Fruit fly (Drosophila melanogaster) whole organism, embryonic: ENCODE results near the gene bmm.
A peak's percentile ranks its signal among the peaks of the same experiment; 100 is the strongest.

Source experiments
- Aef1 ChIP-seq: fragments of 200-800 bp; sonication (Bioruptor generic); IDR thresholded peaks from 3 replicates; pipeline ENCODE4 v1.3.6; 2022; ENCODE audit warnings: missing biosample characterization, missing genetic modification characterization
- B-H1 ChIP-seq: fragments of 200-800 bp; sonication (Bioruptor generic); IDR thresholded peaks from 3 replicates; pipeline ENCODE4 v1.3.6; 2022; ENCODE audit warnings: missing biosample characterization, missing genetic modification characterization
- CG10209 ChIP-seq: fragments of 200-800 bp; sonication (Bioruptor generic); optimal IDR thresholded peaks from 3 replicates; lab custom pipeline; 2017; ENCODE audit warnings: missing biosample characterization, mild to moderate bottlenecking, missing genetic modification characterization, missing genetic modification reagents
- CG10462 ChIP-seq: fragments of 200-800 bp; sonication (Bioruptor generic); optimal IDR thresholded peaks from 2 replicates; lab custom pipeline; 2016; ENCODE audit warnings: missing biosample characterization, missing genetic modification characterization
- CG11456 ChIP-seq: fragments of 200-800 bp; sonication (Bioruptor generic); IDR thresholded peaks from 3 replicates; pipeline ENCODE4 v1.3.6; 2022; ENCODE audit warnings: missing biosample characterization, missing genetic modification characterization
- CG11504 ChIP-seq: fragments of 200-800 bp; sonication (Bioruptor generic); optimal IDR thresholded peaks from 3 replicates; lab custom pipeline; 2019; ENCODE audit warnings: missing biosample characterization, mild to moderate bottlenecking, missing genetic modification characterization, moderate library complexity
- CG11723 ChIP-seq: fragments of 200-800 bp; sonication (Bioruptor generic); optimal IDR thresholded peaks from 2 replicates; lab custom pipeline; 2017; ENCODE audit warnings: missing biosample characterization, mild to moderate bottlenecking, missing genetic modification characterization
- CG12236 ChIP-seq: fragments of 200-800 bp; sonication (Bioruptor generic); optimal IDR thresholded peaks from 2 replicates; lab custom pipeline; 2016; ENCODE audit warnings: missing biosample characterization, missing genetic modification characterization
- CG12659 ChIP-seq: fragments of 200-800 bp; sonication (Bioruptor generic); optimal IDR thresholded peaks from 3 replicates; lab custom pipeline; 2017; ENCODE audit warnings: mild to moderate bottlenecking, missing biosample characterization, missing genetic modification reagents, missing genetic modification characterization
- CG14441 ChIP-seq: fragments of 200-800 bp; sonication (Bioruptor generic); IDR thresholded peaks from 2 replicates; pipeline ENCODE4 v1.3.6; 2022; ENCODE audit warnings: missing biosample characterization, missing genetic modification characterization
- CG14667 ChIP-seq: fragments of 200-800 bp; sonication (Bioruptor generic); IDR thresholded peaks from 2 replicates; pipeline ENCODE4 v1.3.6; 2022; ENCODE audit warnings: missing biosample characterization, missing genetic modification characterization
- CG15269 ChIP-seq: fragments of 200-800 bp; sonication (Bioruptor generic); optimal IDR thresholded peaks from 2 replicates; lab custom pipeline; 2018; ENCODE audit warnings: missing biosample characterization, mild to moderate bottlenecking, missing genetic modification characterization, moderate library complexity
- CG17361 ChIP-seq: fragments of 200-800 bp; sonication (Bioruptor generic); IDR thresholded peaks from 3 replicates; pipeline ENCODE4 v1.3.6; 2022; ENCODE audit warnings: missing biosample characterization, missing genetic modification characterization
- CG18764 ChIP-seq: fragments of 200-800 bp; sonication (Bioruptor generic); optimal IDR thresholded peaks from 3 replicates; lab custom pipeline; 2016; ENCODE audit warnings: missing biosample characterization, missing genetic modification characterization
- CG30403 ChIP-seq: fragments of 200-800 bp; sonication (Bioruptor generic); optimal IDR thresholded peaks from 3 replicates; lab custom pipeline; 2016; ENCODE audit warnings: missing biosample characterization, missing genetic modification characterization
- CG31388 ChIP-seq: fragments of 200-800 bp; sonication (Bioruptor generic); optimal IDR thresholded peaks from 2 replicates; lab custom pipeline; 2016; ENCODE audit warnings: missing biosample characterization, missing genetic modification characterization
- CG3995 ChIP-seq: fragments of 200-800 bp; sonication (Bioruptor generic); optimal IDR thresholded peaks from 3 replicates; lab custom pipeline; 2016; ENCODE audit warnings: missing biosample characterization, missing genetic modification characterization
- CG4730 ChIP-seq: fragments of 200-800 bp; sonication (Bioruptor generic); IDR thresholded peaks from 2 replicates; pipeline ENCODE4 v1.3.6; 2022; ENCODE audit warnings: missing biosample characterization, missing genetic modification characterization
- CG6272 ChIP-seq: fragments of 200-800 bp; sonication (Bioruptor generic); IDR thresholded peaks from 2 replicates; pipeline ENCODE4 v1.3.6; 2022; ENCODE audit warnings: missing biosample characterization, missing genetic modification characterization
- CG6689 ChIP-seq: fragments of 200-800 bp; sonication (Bioruptor generic); IDR thresholded peaks from 2 replicates; pipeline ENCODE4 v1.3.6; 2022; ENCODE audit warnings: missing biosample characterization, missing genetic modification characterization
- CG8388 ChIP-seq: fragments of 200-800 bp; sonication (Bioruptor generic); optimal IDR thresholded peaks from 2 replicates; lab custom pipeline; 2019; ENCODE audit warnings: missing biosample characterization, mild to moderate bottlenecking, missing genetic modification characterization, moderate library complexity
- CG8765 ChIP-seq: fragments of 200-800 bp; sonication (Bioruptor generic); IDR thresholded peaks from 2 replicates; pipeline ENCODE4 v1.3.6; 2022; ENCODE audit warnings: missing biosample characterization, missing genetic modification characterization
- CG9932 ChIP-seq: fragments of 200-800 bp; sonication (Bioruptor generic); IDR thresholded peaks from 2 replicates; pipeline ENCODE4 v1.3.6; 2022; ENCODE audit warnings: missing biosample characterization, missing genetic modification characterization
- CHES-1-like ChIP-seq: fragments of 200-800 bp; sonication (Bioruptor generic); optimal IDR thresholded peaks from 2 replicates; lab custom pipeline; 2016; ENCODE audit warnings: missing biosample characterization, missing genetic modification characterization
- CoRest ChIP-seq: fragments of 200-800 bp; sonication (Bioruptor generic); optimal IDR thresholded peaks from 3 replicates; lab custom pipeline; 2018; ENCODE audit warnings: missing biosample characterization, mild to moderate bottlenecking, missing genetic modification characterization, moderate library complexity
- Dp ChIP-seq: fragments of 200-800 bp; sonication (Bioruptor generic); optimal IDR thresholded peaks from 2 replicates; lab custom pipeline; 2018; ENCODE audit warnings: missing biosample characterization, mild to moderate bottlenecking, missing genetic modification characterization, moderate library complexity
- E2f1 ChIP-seq: fragments of 200-800 bp; sonication (Bioruptor generic); IDR thresholded peaks from 2 replicates; pipeline ENCODE4 v1.3.6; 2022; ENCODE audit warnings: missing biosample characterization, missing genetic modification characterization
- E2f2 ChIP-seq: fragments of 200-800 bp; sonication (Bioruptor generic); IDR thresholded peaks from 2 replicates; pipeline ENCODE4 v1.3.6; 2022; ENCODE audit warnings: missing biosample characterization, missing genetic modification characterization
- Fer3 ChIP-seq: fragments of 200-800 bp; sonication (Bioruptor generic); optimal IDR thresholded peaks from 2 replicates; lab custom pipeline; 2018; ENCODE audit warnings: missing biosample characterization, mild to moderate bottlenecking, missing genetic modification characterization, moderate library complexity
- GATAe ChIP-seq: fragments of 200-800 bp; sonication (Bioruptor generic); conservative IDR thresholded peaks from 2 replicates; pipeline ENCODE4 v1.3.6; 2022; ENCODE audit warnings: missing biosample characterization, missing genetic modification characterization
- HLHmδ ChIP-seq: fragments of 200-800 bp; sonication (Bioruptor generic); optimal IDR thresholded peaks from 2 replicates; lab custom pipeline; 2018; ENCODE audit warnings: missing biosample characterization, mild to moderate bottlenecking, missing genetic modification characterization, moderate library complexity
- Hand ChIP-seq: fragments of 200-800 bp; sonication (Bioruptor generic); optimal IDR thresholded peaks from 2 replicates; lab custom pipeline; 2017; ENCODE audit warnings: mild to moderate bottlenecking, missing biosample characterization, missing genetic modification reagents, missing genetic modification characterization
- Neu2 ChIP-seq: fragments of 200-800 bp; sonication (Bioruptor generic); optimal IDR thresholded peaks from 3 replicates; lab custom pipeline; 2016; ENCODE audit warnings: missing biosample characterization, missing genetic modification characterization, borderline replicate concordance
- Nf-YB ChIP-seq: fragments of 200-800 bp; sonication (Bioruptor generic); optimal IDR thresholded peaks from 3 replicates; lab custom pipeline; 2019; ENCODE audit warnings: missing biosample characterization, mild to moderate bottlenecking, missing genetic modification characterization, moderate library complexity
- Poxn ChIP-seq: fragments of 200-800 bp; sonication (Bioruptor generic); IDR thresholded peaks from 2 replicates; pipeline ENCODE4 v1.3.6; 2022; ENCODE audit warnings: missing biosample characterization, missing genetic modification characterization
- Vsx1 ChIP-seq: fragments of 200-800 bp; sonication (Bioruptor generic); optimal IDR thresholded peaks from 2 replicates; lab custom pipeline; 2017; ENCODE audit warnings: missing biosample characterization, mild to moderate bottlenecking, missing genetic modification characterization, missing genetic modification reagents
- al ChIP-seq: fragments of 200-800 bp; sonication (Bioruptor generic); IDR thresholded peaks from 2 replicates; pipeline ENCODE4 v1.3.6; 2022; ENCODE audit warnings: missing biosample characterization, missing genetic modification characterization
- az2 ChIP-seq: fragments of 200-800 bp; sonication (Bioruptor generic); optimal IDR thresholded peaks from 3 replicates; lab custom pipeline; 2016; ENCODE audit warnings: missing biosample characterization, missing genetic modification characterization
- bbx ChIP-seq: fragments of 200-800 bp; sonication (Bioruptor generic); IDR thresholded peaks from 2 replicates; pipeline ENCODE4 v1.3.6; 2022; ENCODE audit warnings: missing biosample characterization, missing genetic modification characterization; ENCODE audit not compliant: partially characterized antibody
- croc ChIP-seq: fragments of 200-800 bp; sonication (Bioruptor generic); conservative IDR thresholded peaks from 3 replicates; pipeline ENCODE4 v1.3.6; 2022; ENCODE audit warnings: missing biosample characterization, missing genetic modification characterization
- fd64A ChIP-seq: fragments of 200-800 bp; sonication (Bioruptor generic); optimal IDR thresholded peaks from 3 replicates; lab custom pipeline; 2018; ENCODE audit warnings: missing biosample characterization, mild to moderate bottlenecking, missing genetic modification characterization
- gro ChIP-seq: fragments of 200-800 bp; sonication (Bioruptor generic); optimal IDR thresholded peaks from 2 replicates; lab custom pipeline; 2016; ENCODE audit warnings: missing biosample characterization, missing genetic modification characterization
- hb ChIP-seq: fragments of 200-800 bp; sonication (Bioruptor generic); IDR thresholded peaks from 3 replicates; pipeline ENCODE4 v1.3.6; 2022; ENCODE audit warnings: missing biosample characterization, missing genetic modification characterization; ENCODE audit not compliant: partially characterized antibody
- ken ChIP-seq: fragments of 200-800 bp; sonication (Bioruptor generic); IDR thresholded peaks from 3 replicates; pipeline ENCODE4 v1.3.6; 2022; ENCODE audit warnings: missing biosample characterization, missing genetic modification characterization
- org-1 ChIP-seq: fragments of 200-800 bp; sonication (Bioruptor generic); optimal IDR thresholded peaks from 2 replicates; lab custom pipeline; 2017; ENCODE audit warnings: missing biosample characterization, missing genetic modification characterization
- sr ChIP-seq: fragments of 200-800 bp; sonication (Bioruptor generic); IDR thresholded peaks from 3 replicates; pipeline ENCODE4 v1.3.6; 2022; ENCODE audit warnings: missing biosample characterization, missing genetic modification characterization
- trem ChIP-seq: fragments of 200-800 bp; optimal IDR thresholded peaks from 3 replicates; lab custom pipeline; 2019; ENCODE audit warnings: missing biosample characterization, mild to moderate bottlenecking, missing genetic modification characterization, moderate library complexity
- usp ChIP-seq: fragments of >200 bp; optimal IDR thresholded peaks from 2 replicates; lab custom pipeline; 2017; ENCODE audit warnings: missing biosample characterization, missing genetic modification characterization
- yki ChIP-seq: fragments of >200 bp; optimal IDR thresholded peaks from 3 replicates; lab custom pipeline; 2018
- zen ChIP-seq: fragments of 200-800 bp; sonication (Bioruptor generic); optimal IDR thresholded peaks from 3 replicates; lab custom pipeline; 2018; ENCODE audit warnings: missing biosample characterization, mild to moderate bottlenecking, missing genetic modification characterization, moderate library complexity

Gene bmm

dm6 chr3L:14757464-14758384 lies 28.5 kb downstream of the bmm start, which contains the start of gene CG42507 (continued):
- no peak for TF ChIP-seq E2f2 (GFP tag; lab: Robert Waterston, UW)
- TF ChIP-seq CG17361 (GFP tag; lab: Robert Waterston, UW) = no peak
- TF ChIP-seq CG8765 (GFP tag; lab: Robert Waterston, UW) = no peak
- TF ChIP-seq HLHmδ (GFP tag; lab: Kevin White, UChicago) = peak; percentile 82
- no peak for TF ChIP-seq croc (GFP tag; lab: Robert Waterston, UW)
- TF ChIP-seq CG9932 (GFP tag; lab: Robert Waterston, UW) = peak; percentile 49
- TF ChIP-seq al (GFP tag; lab: Robert Waterston, UW) = no peak
- TF ChIP-seq ken (GFP tag; lab: Robert Waterston, UW) = peak; percentile 18; the same call in 1 of the 3 replicates
- peak; percentile 44 for TF ChIP-seq CHES-1-like (GFP tag; lab: Kevin White, UChicago)
- no peak for TF ChIP-seq CG6272 (GFP tag; lab: Robert Waterston, UW)
- peak; percentile 9; the same call in 1 of the 3 replicates for TF ChIP-seq sr
- 0 out of 2 replicates have a peak, but pooled peaks have one; percentile 8 for TF ChIP-seq bbx (GFP tag; lab: Robert Waterston, UW)
- TF ChIP-seq yki (lab: Kevin White, UChicago) = no peak
- peak; percentile 2 for TF ChIP-seq CoRest
- no peak for TF ChIP-seq CG30403 (GFP tag; lab: Kevin White, UChicago)
- no peak for TF ChIP-seq CG3995
- TF ChIP-seq fd64A (GFP tag; lab: Kevin White, UChicago) = peak; percentile 67
- no peak for TF ChIP-seq CG11456 (GFP tag; lab: Robert Waterston, UW)
- no peak for TF ChIP-seq Vsx1 (GFP tag; lab: Kevin White, UChicago)
- TF ChIP-seq usp (GFP tag; lab: Kevin White, UChicago) = no peak
- peak; percentile 5 for TF ChIP-seq Nf-YB (GFP tag; lab: Kevin White, UChicago)
- TF ChIP-seq CG6689 (GFP tag; lab: Robert Waterston, UW) = peak; percentile 59
- TF ChIP-seq CG10462 (GFP tag; lab: Kevin White, UChicago) = no peak
- peak; percentile 4 for TF ChIP-seq CG11504 (tag; lab: Kevin White, UChicago)
- TF ChIP-seq Dp (GFP tag; lab: Kevin White, UChicago) = no peak
- TF ChIP-seq CG10209 (GFP tag; lab: Kevin White, UChicago) = peak; percentile 47
- TF ChIP-seq E2f1 (GFP tag; lab: Robert Waterston, UW) = no peak
- peak; percentile 22 for TF ChIP-seq zen (tag; lab: Kevin White, UChicago)
- TF ChIP-seq CG12659 (GFP tag; lab: Kevin White, UChicago) = peak; percentile 32
- no peak for TF ChIP-seq hb
- TF ChIP-seq CG15269 = peak; percentile 30
- TF ChIP-seq GATAe (GFP tag; lab: Robert Waterston, UW) = no peak
- peak; percentile 34 for TF ChIP-seq CG11723 (GFP tag; lab: Kevin White, UChicago)
- no peak for TF ChIP-seq gro (GFP tag; lab: Kevin White, UChicago)
- no peak for TF ChIP-seq Poxn (GFP tag; lab: Robert Waterston, UW)
- TF ChIP-seq Hand (GFP tag; lab: Kevin White, UChicago) = no peak
- TF ChIP-seq CG14441 (GFP tag; lab: Robert Waterston, UW) = 0 out of 2 replicates have a peak, but pooled peaks have one; percentile 9
- peak; percentile 28 for TF ChIP-seq trem (tag; lab: Kevin White, UChicago)
- no peak for TF ChIP-seq CG18764 (GFP tag; lab: Kevin White, UChicago)
- TF ChIP-seq Aef1 = no peak
- TF ChIP-seq Neu2 = peak; percentile 58
- no peak for TF ChIP-seq org-1 (GFP tag; lab: Kevin White, UChicago)
- no peak for TF ChIP-seq CG4730 (GFP tag; lab: Robert Waterston, UW)
- TF ChIP-seq CG31388 (GFP tag; lab: Kevin White, UChicago) = no peak
- no peak for TF ChIP-seq CG8388 (GFP tag; lab: Kevin White, UChicago)
- no peak for TF ChIP-seq CG12236 (GFP tag; lab: Kevin White, UChicago)
- TF ChIP-seq CG14667 (GFP tag; lab: Robert Waterston, UW) = no peak
- TF ChIP-seq az2 (GFP tag; lab: Kevin White, UChicago) = no peak
- TF ChIP-seq B-H1 = no peak
- TF ChIP-seq Fer3 (tag; lab: Kevin White, UChicago) = peak; percentile 38
